Worm (Caenorhabditis elegans): Measurements from ENCODE around the gene C29E4.11.

ce11 chrIII:7941417-7941816 is 16.5 kb downstream of the C29E4.11 start, which contains the start of gene kle-2:
- TF ChIP-seq ama-1 (optimal IDR thresholded peaks at IDR 0.05) (no peak), nhr-67 (tag; optimal IDR thresholded peaks at IDR 0.05) (no peak), ztf-4 (tag; optimal IDR thresholded peaks at IDR 0.05) (no peak)

Data from whole organism, L3 larva.